Worm (Caenorhabditis elegans) whole organism, L4/young adult: Measurements from ENCODE around the gene maph-9.

ENCODE experiments used
- dao-5 ChIP-seq: sonication (generic microtip); optimal IDR thresholded peaks from 2 replicates; lab custom pipeline; 2016; ENCODE audit warnings: missing genotype, missing genetic modification characterization, moderate library complexity, missing compliant biosample characterization
- him-1 ChIP-seq: sonication (generic microtip); optimal IDR thresholded peaks from 2 replicates; lab custom pipeline; 2016; ENCODE audit warnings: missing genotype, missing genetic modification reagents, missing genetic modification characterization, missing compliant biosample characterization

- TF ChIP-seq him-1 (tag; lab: Kevin White, UChicago) (no peak), dao-5 (tag; lab: Kevin White, UChicago) (no peak)
Measured at ce11 chrIV:7167983-7168760, 11.7 kb downstream of the maph-9 start, which contains the start of gene skr-16.
